Worm (Caenorhabditis elegans): ENCODE data around the gene T28A8.4.
A peak's percentile ranks its signal among the peaks of the same experiment; 100 is the strongest.

The T28A8.4 gene

ce11 chrIII:13546537-13546936, 43.1 kb downstream of the T28A8.4 start, which contains the start of gene Y76A2B.4:
Y76A2B.4 (minus strand) TSS chrIII:13546777.
- TF ChIP-seq ztf-29 (GFP tag; IDR thresholded peaks at IDR 0.05): no peak
- no peak for TF ChIP-seq med-1 (GFP tag; optimal IDR thresholded peaks at IDR 0.05; ENCODE audit: insufficient read depth)
- TF ChIP-seq cog-1 (tag; optimal IDR thresholded peaks at IDR 0.05): no peak
- TF ChIP-seq ref-1 (GFP tag; conservative IDR thresholded peaks at IDR 0.05): no peak
- no peak for TF ChIP-seq tab-1 (GFP tag; IDR thresholded peaks at IDR 0.05)
- TF ChIP-seq T22C8.4 (GFP tag; IDR thresholded peaks at IDR 0.05): no peak
- TF ChIP-seq ztf-23 (GFP tag; IDR thresholded peaks at IDR 0.05): no peak
- TF ChIP-seq klf-2 (GFP tag; conservative IDR thresholded peaks at IDR 0.05): no peak
- TF ChIP-seq flt-1 (GFP tag; IDR thresholded peaks at IDR 0.05): no peak

- TF ChIP-seq ref-1 (GFP tag; conservative IDR thresholded peaks at IDR 0.05) (no peak), ztf-23 (GFP tag; IDR thresholded peaks at IDR 0.05) (no peak), cog-1 (tag; optimal IDR thresholded peaks at IDR 0.05) (peak; percentile 4), flt-1 (GFP tag; IDR thresholded peaks at IDR 0.05) (no peak), T22C8.4 (GFP tag; IDR thresholded peaks at IDR 0.05) (no peak), tab-1 (GFP tag; IDR thresholded peaks at IDR 0.05) (no peak)
These were observed 45.5 kb downstream of the T28A8.4 start, which contains the start of gene mmad-1 for ce11 chrIII:13548982-13549381. mmad-1 (minus strand) TSS chrIII:13549005.

ce11 chrIII:13549960-13550359, 46.5 kb downstream of the T28A8.4 start:
- TF ChIP-seq ztf-23 (GFP tag; IDR thresholded peaks at IDR 0.05) (no peak), ztf-29 (GFP tag; IDR thresholded peaks at IDR 0.05) (no peak), flt-1 (GFP tag; IDR thresholded peaks at IDR 0.05) (no peak), ref-1 (GFP tag; conservative IDR thresholded peaks at IDR 0.05) (no peak), med-1 (GFP tag; optimal IDR thresholded peaks at IDR 0.05; ENCODE audit: insufficient read depth) (no peak), cog-1 (tag; optimal IDR thresholded peaks at IDR 0.05) (no peak), klf-2 (GFP tag; conservative IDR thresholded peaks at IDR 0.05) (no peak), T22C8.4 (GFP tag; IDR thresholded peaks at IDR 0.05) (no peak), tab-1 (GFP tag; IDR thresholded peaks at IDR 0.05) (no peak)

All from whole organism, midembryonic.